Fruit fly (Drosophila melanogaster) S2 (cell line): ENCODE measurements around the gene CG7824.

Source experiments
- CG8478 ChIP-seq: fragments of >200 bp; optimal IDR thresholded peaks from 2 replicates; lab custom pipeline; 2018
- CTCF ChIP-seq, 2 experiments: fragments of >200 bp; optimal IDR thresholded peaks; 2 replicates each; lab custom pipeline; 2018

dm6 chr3R:29858806-29859205 lies at the start of gene CG7824:
- peak; percentile 27 to 43 for TF ChIP-seq CTCF (optimal IDR thresholded peaks at IDR 0.05; lab: Kevin White, UChicago)
- no peak for TF ChIP-seq CG8478
